Fruit fly (Drosophila melanogaster) whole organism, prepupa: ENCODE results near the gene Uros1.

ENCODE experiments used
- Blimp-1 ChIP-seq: fragments of 200-800 bp; sonication (Bioruptor generic); optimal IDR thresholded peaks from 3 replicates; lab custom pipeline; 2017; ENCODE audit warnings: missing biosample characterization, missing genetic modification characterization, mild to moderate bottlenecking, moderate library complexity, missing genetic modification reagents
- CG10631 ChIP-seq: fragments of 200-800 bp; sonication (Bioruptor generic); optimal IDR thresholded peaks from 2 replicates; lab custom pipeline; 2016; ENCODE audit warnings: missing biosample characterization, missing genetic modification characterization
- CG10669 ChIP-seq: fragments of 200-800 bp; sonication (Bioruptor generic); optimal IDR thresholded peaks from 3 replicates; lab custom pipeline; 2018; ENCODE audit warnings: missing biosample characterization, mild to moderate bottlenecking, missing genetic modification characterization, moderate library complexity
- CG11902 ChIP-seq: fragments of 200-800 bp; sonication (Bioruptor generic); optimal IDR thresholded peaks from 3 replicates; lab custom pipeline; 2016; ENCODE audit warnings: missing biosample characterization, missing genetic modification characterization
- CG15336 ChIP-seq: fragments of 200-800 bp; sonication (Bioruptor generic); IDR thresholded peaks from 2 replicates; pipeline ENCODE4 v1.3.6; 2022; ENCODE audit warnings: missing biosample characterization, missing genetic modification characterization
- CG31627 ChIP-seq: fragments of 200-800 bp; sonication (Bioruptor generic); optimal IDR thresholded peaks from 3 replicates; lab custom pipeline; 2016; ENCODE audit warnings: missing biosample characterization, missing genetic modification characterization
- CG34406 ChIP-seq: fragments of 200-800 bp; sonication (Bioruptor generic); optimal IDR thresholded peaks from 3 replicates; lab custom pipeline; 2016; ENCODE audit warnings: missing biosample characterization, missing genetic modification characterization
- CG3919 ChIP-seq: fragments of 200-800 bp; sonication (Bioruptor generic); optimal IDR thresholded peaks from 3 replicates; lab custom pipeline; 2016; ENCODE audit warnings: missing biosample characterization, missing genetic modification characterization
- CG4318 ChIP-seq: fragments of 200-800 bp; sonication (Bioruptor generic); optimal IDR thresholded peaks from 3 replicates; lab custom pipeline; 2017; ENCODE audit warnings: missing biosample characterization, mild to moderate bottlenecking, missing genetic modification characterization
- CG6163 ChIP-seq: fragments of 200-800 bp; sonication (Bioruptor generic); IDR thresholded peaks from 3 replicates; pipeline ENCODE4 v1.3.6; 2022; ENCODE audit warnings: missing biosample characterization, missing genetic modification characterization
- CG6276 ChIP-seq: fragments of 200-800 bp; sonication (Bioruptor generic); optimal IDR thresholded peaks from 2 replicates; lab custom pipeline; 2017; ENCODE audit warnings: missing biosample characterization, mild to moderate bottlenecking, missing genetic modification characterization
- CG6792 ChIP-seq: fragments of 200-800 bp; sonication (Bioruptor generic); optimal IDR thresholded peaks from 3 replicates; lab custom pipeline; 2016; ENCODE audit warnings: missing biosample characterization, missing genetic modification characterization
- CG6808 ChIP-seq: fragments of 200-800 bp; sonication (Bioruptor generic); optimal IDR thresholded peaks from 3 replicates; lab custom pipeline; 2017; ENCODE audit warnings: missing biosample characterization, missing genetic modification characterization, mild to moderate bottlenecking, moderate library complexity, missing genetic modification reagents
- CG6854 ChIP-seq: fragments of 200-800 bp; sonication (Bioruptor generic); optimal IDR thresholded peaks from 2 replicates; lab custom pipeline; 2017; ENCODE audit warnings: missing biosample characterization, mild to moderate bottlenecking, missing genetic modification characterization
- CG7368 ChIP-seq: fragments of 200-800 bp; sonication (Bioruptor generic); optimal IDR thresholded peaks from 3 replicates; lab custom pipeline; 2016; ENCODE audit warnings: missing biosample characterization, missing genetic modification characterization
- CG8119 ChIP-seq: fragments of 200-800 bp; sonication (Bioruptor generic); IDR thresholded peaks from 3 replicates; pipeline ENCODE4 v1.3.6; 2022; ENCODE audit warnings: missing biosample characterization, missing genetic modification characterization
- CG8319 ChIP-seq: fragments of 200-800 bp; sonication (Bioruptor generic); optimal IDR thresholded peaks from 3 replicates; lab custom pipeline; 2016; ENCODE audit warnings: missing biosample characterization, missing genetic modification characterization
- CG8632 ChIP-seq: fragments of 200-800 bp; sonication (Bioruptor generic); optimal IDR thresholded peaks from 3 replicates; lab custom pipeline; 2016; ENCODE audit warnings: missing biosample characterization, missing genetic modification characterization
- CG9139 ChIP-seq: fragments of 200-800 bp; sonication (Bioruptor generic); optimal IDR thresholded peaks from 3 replicates; lab custom pipeline; 2017; ENCODE audit warnings: missing biosample characterization, mild to moderate bottlenecking, missing genetic modification characterization
- Eip75B ChIP-seq: fragments of 200-800 bp; sonication (Bioruptor generic); optimal IDR thresholded peaks from 3 replicates; lab custom pipeline; 2016; ENCODE audit warnings: missing biosample characterization, missing genetic modification characterization
- Eip78C ChIP-seq: fragments of 200-800 bp; sonication (Bioruptor generic); peaks from one replicate; lab custom pipeline; 2016; ENCODE audit warnings: missing biosample characterization, missing genetic modification characterization
- Eip93F ChIP-seq: fragments of 200-800 bp; sonication (Bioruptor generic); optimal IDR thresholded peaks from 2 replicates; lab custom pipeline; 2016; ENCODE audit warnings: missing biosample characterization, mild to moderate bottlenecking, missing genetic modification characterization
- Ets96B ChIP-seq: fragments of 200-800 bp; optimal IDR thresholded peaks from 2 replicates; lab custom pipeline; 2019; ENCODE audit warnings: missing biosample characterization, mild to moderate bottlenecking, missing genetic modification characterization, moderate library complexity
- Gug ChIP-seq: fragments of 200-800 bp; sonication (Bioruptor generic); IDR thresholded peaks from 2 replicates; pipeline ENCODE4 v1.3.6; 2022; ENCODE audit warnings: missing biosample characterization, missing genetic modification characterization
- Hr38 ChIP-seq: sonication (Bioruptor generic); optimal IDR thresholded peaks from 2 replicates; lab custom pipeline; 2016; ENCODE audit warnings: missing biosample characterization, missing genetic modification characterization
- Hr39 ChIP-seq: fragments of 200-800 bp; sonication (Bioruptor generic); optimal IDR thresholded peaks from 2 replicates; lab custom pipeline; 2016; ENCODE audit warnings: missing biosample characterization, missing genetic modification characterization
- Hr4 ChIP-seq: fragments of 200-800 bp; sonication (Bioruptor generic); optimal IDR thresholded peaks from 3 replicates; lab custom pipeline; 2016; ENCODE audit warnings: missing biosample characterization, missing genetic modification characterization
- Lpt ChIP-seq: fragments of 200-800 bp; sonication (Bioruptor generic); optimal IDR thresholded peaks from 3 replicates; lab custom pipeline; 2016; ENCODE audit warnings: missing biosample characterization, missing genetic modification characterization
- Met ChIP-seq: fragments of 200-800 bp; sonication (Bioruptor generic); optimal IDR thresholded peaks from 3 replicates; lab custom pipeline; 2016; ENCODE audit warnings: missing biosample characterization, missing genetic modification characterization
- OdsH ChIP-seq: fragments of 200-800 bp; sonication (Bioruptor generic); optimal IDR thresholded peaks from 3 replicates; lab custom pipeline; 2016; ENCODE audit warnings: missing biosample characterization, missing genetic modification characterization
- Sox102F ChIP-seq: fragments of 200-800 bp; sonication (Bioruptor generic); optimal IDR thresholded peaks from 2 replicates; lab custom pipeline; 2016; ENCODE audit warnings: missing biosample characterization, mild to moderate bottlenecking, missing genetic modification characterization
- Sox14 ChIP-seq: fragments of 200-800 bp; sonication (Bioruptor generic); optimal IDR thresholded peaks from 3 replicates; lab custom pipeline; 2016; ENCODE audit warnings: missing biosample characterization, missing genetic modification characterization
- Sox15 ChIP-seq: fragments of 200-800 bp; sonication (Bioruptor generic); optimal IDR thresholded peaks from 3 replicates; lab custom pipeline; 2016; ENCODE audit warnings: missing biosample characterization, missing genetic modification characterization
- achi ChIP-seq: fragments of 200-800 bp; sonication (Bioruptor generic); optimal IDR thresholded peaks from 3 replicates; lab custom pipeline; 2016; ENCODE audit warnings: missing biosample characterization, missing genetic modification characterization
- acj6 ChIP-seq: fragments of 200-800 bp; sonication (Bioruptor generic); optimal IDR thresholded peaks from 3 replicates; lab custom pipeline; 2016; ENCODE audit warnings: missing biosample characterization, missing genetic modification characterization
- cyc ChIP-seq: fragments of 200-800 bp; sonication (Bioruptor generic); optimal IDR thresholded peaks from 3 replicates; lab custom pipeline; 2016; ENCODE audit warnings: missing biosample characterization, missing genetic modification characterization
- dsx ChIP-seq: fragments of 200-800 bp; optimal IDR thresholded peaks from 3 replicates; lab custom pipeline; 2019; ENCODE audit warnings: missing biosample characterization, mild to moderate bottlenecking, missing genetic modification characterization, moderate library complexity; ENCODE audit not compliant: poor library complexity, severe bottlenecking
- eg ChIP-seq: fragments of 200-800 bp; sonication (Bioruptor generic); IDR thresholded peaks from 3 replicates; pipeline ENCODE4 v1.3.6; 2022; ENCODE audit warnings: missing biosample characterization, missing genetic modification characterization
- esn ChIP-seq: fragments of 200-800 bp; sonication (Bioruptor generic); optimal IDR thresholded peaks from 2 replicates; lab custom pipeline; 2016; ENCODE audit warnings: missing biosample characterization, mild to moderate bottlenecking, missing genetic modification characterization, moderate library complexity
- fd59A ChIP-seq: fragments of 200-800 bp; sonication (Bioruptor generic); optimal IDR thresholded peaks from 2 replicates; lab custom pipeline; 2017; ENCODE audit warnings: missing biosample characterization, mild to moderate bottlenecking, missing genetic modification characterization, missing genetic modification reagents
- fd85E ChIP-seq: fragments of 200-800 bp; sonication (Bioruptor generic); optimal IDR thresholded peaks from 3 replicates; lab custom pipeline; 2016; ENCODE audit warnings: missing biosample characterization, missing genetic modification characterization
- fkh ChIP-seq: fragments of 200-800 bp; sonication (Bioruptor generic); optimal IDR thresholded peaks from 3 replicates; lab custom pipeline; 2017; ENCODE audit warnings: missing biosample characterization, mild to moderate bottlenecking, missing genetic modification characterization, moderate library complexity
- lz ChIP-seq: fragments of 200-800 bp; sonication (Bioruptor generic); optimal IDR thresholded peaks from 3 replicates; lab custom pipeline; 2016; ENCODE audit warnings: missing biosample characterization, missing genetic modification characterization
- net ChIP-seq: fragments of 200-800 bp; sonication (Bioruptor generic); optimal IDR thresholded peaks from 3 replicates; lab custom pipeline; 2016; ENCODE audit warnings: missing biosample characterization, missing genetic modification characterization
- salr ChIP-seq, 2 experiments: fragments of 200-800 bp; sonication (Bioruptor generic); optimal IDR thresholded peaks; 3 replicates each; lab custom pipeline; 2016 to 2018; ENCODE audit warnings: missing biosample characterization in 2 of 2, missing genetic modification characterization in 2 of 2, mild to moderate bottlenecking in 1 of 2
- spab ChIP-seq: fragments of 200-800 bp; sonication (Bioruptor generic); optimal IDR thresholded peaks from 2 replicates; lab custom pipeline; 2017; ENCODE audit warnings: missing biosample characterization, mild to moderate bottlenecking, missing genetic modification characterization, missing genetic modification reagents
- ss ChIP-seq, 2 experiments: fragments of 200-800 bp; sonication (Bioruptor generic); optimal IDR thresholded peaks; 2 replicates in 1 of 2; 3 replicates in 1 of 2; lab custom pipeline; 2017 to 2018; ENCODE audit warnings: mild to moderate bottlenecking in 2 of 2, missing biosample characterization in 2 of 2, missing genetic modification characterization in 2 of 2, moderate library complexity in 1 of 2
- vri ChIP-seq: fragments of 200-800 bp; sonication (Bioruptor generic); optimal IDR thresholded peaks from 3 replicates; lab custom pipeline; 2016; ENCODE audit warnings: missing biosample characterization, mild to moderate bottlenecking, missing genetic modification characterization

Gene Uros1

dm6 chrX:8878967-8879554 lies 21.0 kb downstream of the Uros1 start (continued):
- no peak for TF ChIP-seq cyc
- TF ChIP-seq CG11902 (GFP tag; lab: Kevin White, UChicago) = no peak
- TF ChIP-seq net (GFP tag; lab: Kevin White, UChicago) = peak; percentile 57
- TF ChIP-seq ss (GFP tag; optimal IDR thresholded peaks at IDR 0.05; lab: Kevin White, UChicago) = peak in 1 of 2 experiments; percentile 0
- no peak for TF ChIP-seq fd85E (GFP tag; lab: Kevin White, UChicago)
- TF ChIP-seq Eip75B (GFP tag; lab: Kevin White, UChicago) = peak; percentile 0
- peak; percentile 75 for TF ChIP-seq CG6276 (GFP tag; lab: Kevin White, UChicago)
- peak; percentile 2 for TF ChIP-seq Hr39 (GFP tag; lab: Kevin White, UChicago)
- no peak for TF ChIP-seq CG31627
- TF ChIP-seq Ets96B (tag; lab: Kevin White, UChicago) = peak; percentile 53
- peak in 1 of 2 experiments; percentile 34 for TF ChIP-seq salr (GFP tag; optimal IDR thresholded peaks at IDR 0.05; lab: Kevin White, UChicago)
- no peak for TF ChIP-seq CG6854 (GFP tag; lab: Kevin White, UChicago)
- TF ChIP-seq Hr4 (GFP tag; lab: Kevin White, UChicago) = peak; percentile 48
- TF ChIP-seq spab (GFP tag; lab: Kevin White, UChicago) = peak; percentile 19
- TF ChIP-seq CG6163 (GFP tag; lab: Robert Waterston, UW) = peak; percentile 85
- peak; percentile 38 for TF ChIP-seq CG10669 (GFP tag; lab: Kevin White, UChicago)
- peak; percentile 47 for TF ChIP-seq acj6 (GFP tag; lab: Kevin White, UChicago)
- TF ChIP-seq CG15336 (GFP tag; lab: Robert Waterston, UW) = peak; percentile 88
- TF ChIP-seq Sox102F = peak; percentile 8
- no peak for TF ChIP-seq Blimp-1 (GFP tag; lab: Kevin White, UChicago)
- peak; percentile 63 for TF ChIP-seq Lpt (GFP tag; lab: Kevin White, UChicago)
- TF ChIP-seq esn (GFP tag; lab: Kevin White, UChicago) = peak; percentile 30
- TF ChIP-seq fkh (GFP tag; lab: Kevin White, UChicago) = peak; percentile 43
- TF ChIP-seq CG4318 = peak; percentile 55

dm6 chrX:8867481-8867880 lies 32.6 kb downstream of the Uros1 start:
- TF ChIP-seq CG8119 (GFP tag; lab: Robert Waterston, UW) (no peak), Hr4 (GFP tag; lab: Kevin White, UChicago) (no peak), Eip78C (GFP tag; lab: Kevin White, UChicago) (no peak), Met (GFP tag; lab: Kevin White, UChicago) (no peak), lz (GFP tag; lab: Kevin White, UChicago) (no peak), CG8319 (no peak), CG3919 (no peak), eg (GFP tag; lab: Robert Waterston, UW) (no peak), CG34406 (GFP tag; lab: Kevin White, UChicago) (no peak), CG9139 (GFP tag; lab: Kevin White, UChicago) (no peak), vri (GFP tag; lab: Kevin White, UChicago) (no peak)

- TF ChIP-seq ss (GFP tag; optimal IDR thresholded peaks at IDR 0.05; lab: Kevin White, UChicago) (peak in 1 of 2 experiments; percentile 7), Met (GFP tag; lab: Kevin White, UChicago) (peak; percentile 44), spab (GFP tag; lab: Kevin White, UChicago) (no peak), Eip93F (GFP tag; lab: Kevin White, UChicago) (no peak), Eip75B (GFP tag; lab: Kevin White, UChicago) (no peak), dsx (GFP tag; lab: Kevin White, UChicago) (no peak), Sox14 (no peak), fd59A (GFP tag; lab: Kevin White, UChicago) (no peak), achi (peak; percentile 28), CG6808 (no peak), Hr4 (GFP tag; lab: Kevin White, UChicago) (no peak), CG8632 (GFP tag; lab: Kevin White, UChicago) (peak; percentile 19), eg (GFP tag; lab: Robert Waterston, UW) (peak; percentile 52; the same call in 1 of the 3 replicates), OdsH (GFP tag; lab: Kevin White, UChicago) (peak; percentile 27), CG10631 (GFP tag; lab: Kevin White, UChicago) (peak; percentile 22), Sox15 (no peak), Hr38 (GFP tag; lab: Kevin White, UChicago) (no peak), CG10669 (GFP tag; lab: Kevin White, UChicago) (no peak), Gug (no peak), CG6792 (peak; percentile 40), fkh (GFP tag; lab: Kevin White, UChicago) (no peak), CG7368 (GFP tag; lab: Kevin White, UChicago) (no peak)
These were observed 33.8 kb downstream of the Uros1 start for dm6 chrX:8866256-8866655.
